Worm (Caenorhabditis elegans) whole organism, L2 larva: ENCODE data around the gene C47E8.9.

Source experiments
- F13H6.1 ChIP-seq: sonication (generic microtip); optimal IDR thresholded peaks from 2 replicates; lab custom pipeline; 2016; ENCODE audit warnings: missing genetic modification characterization, missing compliant biosample characterization
- R02D3.7 ChIP-seq: fragments of 150-350 bp; optimal IDR thresholded peaks from 2 replicates; lab custom pipeline; 2014; ENCODE audit warnings: missing biosample characterization, missing genetic modification characterization
- Y55F3AM.14 ChIP-seq: fragments of 200-800 bp; sonication (Bioruptor generic); optimal IDR thresholded peaks from 2 replicates; lab custom pipeline; 2018; ENCODE audit warnings: mild to moderate bottlenecking, missing genetic modification characterization, missing compliant biosample characterization
- ZK546.5 ChIP-seq: sonication (generic microtip); optimal IDR thresholded peaks from 2 replicates; lab custom pipeline; 2017; ENCODE audit warnings: missing biosample characterization, missing genetic modification characterization
- alr-1 ChIP-seq: fragments of 150-350 bp; optimal IDR thresholded peaks from 2 replicates; lab custom pipeline; 2014; ENCODE audit warnings: missing biosample characterization, missing genetic modification characterization
- aly-2 ChIP-seq: fragments of 150-350 bp; optimal IDR thresholded peaks from 2 replicates; lab custom pipeline; 2014; ENCODE audit warnings: missing biosample characterization, missing genetic modification characterization
- ama-1 ChIP-seq: fragments of 150-350 bp; optimal IDR thresholded peaks from 2 replicates; lab custom pipeline; 2018; ENCODE audit warnings: inconsistent platforms
- blmp-1 ChIP-seq: sonication (generic microtip); optimal IDR thresholded peaks from 2 replicates; lab custom pipeline; 2017; ENCODE audit warnings: missing genetic modification characterization, mild to moderate bottlenecking, missing compliant biosample characterization, antibody characterized with exemption, moderate library complexity; ENCODE audit not compliant: insufficient read depth
- ceh-82 ChIP-seq: fragments of 150-350 bp; optimal IDR thresholded peaks from 2 replicates; lab custom pipeline; 2014; ENCODE audit warnings: missing biosample characterization, missing genetic modification characterization
- dmd-4 ChIP-seq: sonication (generic microtip); optimal IDR thresholded peaks from 2 replicates; lab custom pipeline; 2017; ENCODE audit warnings: missing biosample characterization, missing genetic modification characterization
- egl-27 ChIP-seq: sonication (generic microtip); optimal IDR thresholded peaks from 3 replicates; lab custom pipeline; 2017; ENCODE audit warnings: missing biosample characterization, missing genetic modification reagents, missing genetic modification characterization
- elt-1 ChIP-seq: fragments of 150-350 bp; optimal IDR thresholded peaks from 2 replicates; lab custom pipeline; 2014; ENCODE audit warnings: missing biosample characterization, missing genetic modification characterization
- elt-3 ChIP-seq: sonication (generic microtip); optimal IDR thresholded peaks from 2 replicates; lab custom pipeline; 2017; ENCODE audit warnings: missing biosample characterization, missing genetic modification characterization
- lin-11 ChIP-seq: fragments of 150-350 bp; sonication (generic microtip); optimal IDR thresholded peaks from 2 replicates; lab custom pipeline; 2014; ENCODE audit warnings: missing biosample characterization, missing genetic modification characterization, inconsistent platforms, mixed read lengths
- lin-39 ChIP-seq: fragments of 150-350 bp; optimal IDR thresholded peaks from 2 replicates; lab custom pipeline; 2014; ENCODE audit warnings: missing biosample characterization, missing genetic modification reagents, missing genetic modification characterization
- lsy-2 ChIP-seq, 2 experiments: fragments of 150-350 bp in 1 of 2; sonication (generic microtip) in 1 of 2; optimal IDR thresholded peaks; 2 replicates each; lab custom pipeline; 2014 to 2017; ENCODE audit warnings: missing biosample characterization in 2 of 2, missing genetic modification characterization in 2 of 2
- mab-5 ChIP-seq: fragments of 150-350 bp; optimal IDR thresholded peaks from 2 replicates; lab custom pipeline; 2014; ENCODE audit warnings: missing biosample characterization, missing genetic modification characterization
- mbf-1 ChIP-seq: sonication (generic microtip); optimal IDR thresholded peaks from 2 replicates; lab custom pipeline; 2017; ENCODE audit warnings: missing biosample characterization, missing genetic modification characterization
- nhr-10 ChIP-seq: sonication (generic microtip); optimal IDR thresholded peaks from 2 replicates; lab custom pipeline; 2017; ENCODE audit warnings: missing biosample characterization, missing genetic modification characterization
- nhr-12 ChIP-seq: fragments of 150-350 bp; optimal IDR thresholded peaks from 2 replicates; lab custom pipeline; 2014; ENCODE audit warnings: missing biosample characterization, missing genetic modification characterization
- nhr-129 ChIP-seq: fragments of 150-350 bp; optimal IDR thresholded peaks from 2 replicates; lab custom pipeline; 2014; ENCODE audit warnings: missing biosample characterization, missing genetic modification characterization
- nhr-25 ChIP-seq: fragments of 150-350 bp; sonication (generic microtip); optimal IDR thresholded peaks from 3 replicates; lab custom pipeline; 2014; ENCODE audit warnings: missing biosample characterization, missing genetic modification characterization
- nhr-6 ChIP-seq: fragments of 150-350 bp; optimal IDR thresholded peaks from 2 replicates; lab custom pipeline; 2014; ENCODE audit warnings: missing biosample characterization, missing genetic modification characterization
- nhr-77 ChIP-seq: fragments of 150-350 bp; optimal IDR thresholded peaks from 2 replicates; lab custom pipeline; 2014; ENCODE audit warnings: missing biosample characterization, missing genetic modification characterization
- peb-1 ChIP-seq: fragments of 150-350 bp; optimal IDR thresholded peaks from 2 replicates; lab custom pipeline; 2014; ENCODE audit warnings: missing biosample characterization, missing genetic modification characterization
- sma-9 ChIP-seq, 2 experiments: fragments of 150-350 bp in 1 of 2; sonication (generic microtip) in 1 of 2; optimal IDR thresholded peaks; 2 replicates each; lab custom pipeline; 2014 to 2016; ENCODE audit warnings: missing genetic modification characterization in 2 of 2, mild to moderate bottlenecking in 1 of 2, missing biosample characterization in 1 of 2, missing compliant biosample characterization in 1 of 2, missing genetic modification reagents in 1 of 2, moderate library complexity in 1 of 2
- snpc-4 ChIP-seq: fragments of 150-350 bp; optimal IDR thresholded peaks from 2 replicates; lab custom pipeline; 2014; ENCODE audit warnings: missing biosample characterization, missing genetic modification characterization
- unc-55 ChIP-seq: fragments of 150-350 bp; sonication (generic microtip); optimal IDR thresholded peaks from 3 replicates; lab custom pipeline; 2014; ENCODE audit warnings: missing biosample characterization, missing genetic modification reagents, missing genetic modification characterization
- unc-62 ChIP-seq: fragments of 150-350 bp; optimal IDR thresholded peaks from 2 replicates; lab custom pipeline; 2014; ENCODE audit warnings: missing biosample characterization, missing genetic modification reagents, missing genetic modification characterization
- ztf-1 ChIP-seq: fragments of 200-800 bp; sonication (Bioruptor generic); conservative IDR thresholded peaks from 2 replicates; pipeline ENCODE4 v1.3.6; 2022; ENCODE audit warnings: missing genetic modification characterization, missing compliant biosample characterization
- ztf-11 ChIP-seq: sonication (generic microtip); optimal IDR thresholded peaks from 2 replicates; lab custom pipeline; 2017; ENCODE audit warnings: missing biosample characterization, missing genetic modification characterization
- ztf-4 ChIP-seq: fragments of 150-350 bp; optimal IDR thresholded peaks from 2 replicates; lab custom pipeline; 2014; ENCODE audit warnings: missing biosample characterization, missing genetic modification characterization

Gene C47E8.9

DNA sequence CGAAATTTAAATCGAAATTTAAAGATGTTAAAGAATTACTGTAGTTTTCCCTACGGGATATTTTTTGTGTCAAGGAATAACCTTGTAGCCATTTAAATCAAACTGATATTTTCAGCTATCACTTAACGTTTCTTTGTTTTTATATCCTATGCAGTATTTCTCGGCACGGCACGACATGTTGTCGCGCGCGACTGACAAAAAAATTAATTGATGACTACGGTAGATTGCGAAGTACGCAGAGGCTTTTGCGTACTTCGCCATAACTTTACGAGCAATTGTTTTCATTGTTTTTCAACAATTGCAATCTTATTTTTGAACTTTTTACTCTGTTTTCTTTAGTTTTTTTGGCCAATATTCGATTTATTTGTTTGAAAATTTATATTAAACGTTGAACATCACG is 34.9 kb downstream of the C47E8.9 start:
- TF ChIP-seq F13H6.1 (tag; lab: Kevin White, UChicago) (no peak), blmp-1 (tag; lab: Kevin White, UChicago) (no peak), lin-11 (tag; lab: Kevin White, UChicago) (no peak), ztf-1 (no peak), ztf-4 (no peak)

- TF ChIP-seq alr-1 (tag; lab: Kevin White, UChicago) (no peak), ZK546.5 (tag; lab: Kevin White, UChicago) (no peak), sma-9 (GFP tag; optimal IDR thresholded peaks at IDR 0.05; lab: Kevin White, UChicago) (no peak), sma-9 (tag; optimal IDR thresholded peaks at IDR 0.05; lab: Kevin White, UChicago) (no peak), nhr-25 (tag; lab: Kevin White, UChicago) (no peak), lsy-2 (tag; optimal IDR thresholded peaks at IDR 0.05; lab: Kevin White, UChicago) (no peak), elt-3 (tag; lab: Kevin White, UChicago) (no peak), Y55F3AM.14 (GFP tag; lab: Kevin White, UChicago) (no peak), blmp-1 (tag; lab: Kevin White, UChicago) (no peak), egl-27 (tag; lab: Kevin White, UChicago) (no peak), F13H6.1 (tag; lab: Kevin White, UChicago) (no peak), dmd-4 (no peak)
These were observed 35.6 kb downstream of the C47E8.9 start, which contains the start of gene set-5 for ce11 chrV:14698666-14699065. Gene set-5 (plus strand): TSS chrV:14698966.

DNA sequence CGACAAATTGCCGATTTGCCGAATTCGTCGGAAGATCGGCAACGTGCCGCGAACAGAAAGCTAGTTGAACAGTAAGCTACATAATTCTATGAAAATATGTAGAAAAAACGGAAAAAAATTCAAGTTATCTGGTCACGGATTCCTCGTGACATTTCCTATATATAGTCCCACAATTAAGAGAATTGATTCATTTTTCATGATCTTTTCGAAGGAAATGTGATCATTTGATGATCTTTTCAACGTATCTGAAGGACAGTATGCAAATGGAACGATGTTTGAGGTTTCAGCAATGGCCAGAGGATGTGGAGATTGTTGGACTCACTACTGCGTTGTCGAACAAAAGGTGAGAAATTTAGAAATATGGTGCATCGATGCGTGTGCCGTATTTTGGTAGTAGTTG is 44.9 kb downstream of the C47E8.9 start, which contains the start of gene R08A2.9:
Gene R08A2.9 (plus strand): TSS at position 301 of the 400 bp plus-strand sequence.
- no peak for TF ChIP-seq ztf-4
- TF ChIP-seq mab-5 (tag; lab: Kevin White, UChicago), result no peak
- no peak for TF ChIP-seq nhr-12
- TF ChIP-seq alr-1 (tag; lab: Kevin White, UChicago), result no peak
- TF ChIP-seq dmd-4, result no peak
- TF ChIP-seq elt-1, result no peak
- TF ChIP-seq nhr-129 (tag; lab: Kevin White, UChicago), result no peak
- TF ChIP-seq lin-39, result no peak
- TF ChIP-seq ceh-82 (tag; lab: Kevin White, UChicago), result no peak
- no peak for TF ChIP-seq unc-62 (GFP tag; lab: Kevin White, UChicago)
- no peak for TF ChIP-seq peb-1 (tag; lab: Kevin White, UChicago)
- TF ChIP-seq nhr-10, result no peak
- no peak for TF ChIP-seq nhr-6
- no peak for TF ChIP-seq ztf-11 (tag; lab: Kevin White, UChicago)

ce11 chrV:14711077-14711476 is 48.0 kb downstream of the C47E8.9 start, which contains the start of gene ssp-33:
Gene ssp-33 (plus strand): TSS chrV:14711377.
- TF ChIP-seq nhr-77 (tag; lab: Kevin White, UChicago) (no peak), sma-9 (GFP tag; optimal IDR thresholded peaks at IDR 0.05; lab: Kevin White, UChicago) (no peak), sma-9 (tag; optimal IDR thresholded peaks at IDR 0.05; lab: Kevin White, UChicago) (no peak), nhr-25 (tag; lab: Kevin White, UChicago) (no peak), alr-1 (tag; lab: Kevin White, UChicago) (no peak), nhr-10 (no peak), ztf-11 (tag; lab: Kevin White, UChicago) (no peak), aly-2 (tag; lab: Kevin White, UChicago) (no peak), ama-1 (lab: Kevin White, UChicago) (no peak), ztf-4 (no peak), elt-1 (no peak), lin-11 (tag; lab: Kevin White, UChicago) (no peak), unc-55 (GFP tag; lab: Kevin White, UChicago) (no peak)

- TF ChIP-seq mbf-1 (tag; lab: Kevin White, UChicago) (no peak), mab-5 (tag; lab: Kevin White, UChicago) (no peak), lsy-2 (tag; optimal IDR thresholded peaks at IDR 0.05; lab: Kevin White, UChicago) (no peak)
These were observed 49.2 kb downstream of the C47E8.9 start, which contains the start of gene R08A2.5 for ce11 chrV:14712316-14712715. Gene R08A2.5 (plus strand): TSS chrV:14712616.

ce11 chrV:14715608-14716007 is 52.5 kb downstream of the C47E8.9 start, which contains the start of gene R08A2.2:
Gene R08A2.2 (minus strand): TSS chrV:14715708.
- TF ChIP-seq snpc-4 (no peak), nhr-25 (tag; lab: Kevin White, UChicago) (no peak), ZK546.5 (tag; lab: Kevin White, UChicago) (no peak), lin-39 (no peak), dmd-4 (no peak), R02D3.7 (tag; lab: Kevin White, UChicago) (no peak), nhr-129 (tag; lab: Kevin White, UChicago) (no peak), ztf-1 (no peak)
